Fruit fly (Drosophila melanogaster) whole organism, embryonic: ENCODE data around the gene mRpL4.

Experiments used
- Abd-B ChIP-seq: fragments of 200-800 bp; sonication (Bioruptor generic); optimal IDR thresholded peaks from 2 replicates; lab custom pipeline; 2018; ENCODE audit warnings: missing biosample characterization, mild to moderate bottlenecking, missing genetic modification characterization, moderate library complexity
- Asciz ChIP-seq: fragments of 200-800 bp; sonication (Bioruptor generic); optimal IDR thresholded peaks from 2 replicates; lab custom pipeline; 2017; ENCODE audit warnings: missing biosample characterization, mild to moderate bottlenecking, missing genetic modification characterization, missing genetic modification reagents
- Atf3 ChIP-seq: fragments of 200-800 bp; sonication (Bioruptor generic); optimal IDR thresholded peaks from 3 replicates; lab custom pipeline; 2016; ENCODE audit warnings: missing biosample characterization, missing genetic modification characterization
- Bdp1 ChIP-seq: fragments of 200-800 bp; sonication (Bioruptor generic); optimal IDR thresholded peaks from 3 replicates; lab custom pipeline; 2016; ENCODE audit warnings: missing biosample characterization, missing genetic modification characterization
- CG10274 ChIP-seq: fragments of 200-800 bp; sonication (Bioruptor generic); optimal IDR thresholded peaks from 3 replicates; lab custom pipeline; 2017; ENCODE audit warnings: missing biosample characterization, mild to moderate bottlenecking, missing genetic modification characterization
- CG10462 ChIP-seq: fragments of 200-800 bp; sonication (Bioruptor generic); optimal IDR thresholded peaks from 2 replicates; lab custom pipeline; 2016; ENCODE audit warnings: missing biosample characterization, missing genetic modification characterization
- CG11456 ChIP-seq: fragments of 200-800 bp; sonication (Bioruptor generic); IDR thresholded peaks from 3 replicates; pipeline ENCODE4 v1.3.6; 2022; ENCODE audit warnings: missing biosample characterization, missing genetic modification characterization
- CG11696 ChIP-seq: fragments of 200-800 bp; sonication (Bioruptor generic); IDR thresholded peaks from 2 replicates; pipeline ENCODE4 v1.3.6; 2022; ENCODE audit warnings: missing biosample characterization, missing genetic modification characterization
- CG13123 ChIP-seq: fragments of 200-800 bp; sonication (Bioruptor generic); optimal IDR thresholded peaks from 2 replicates; lab custom pipeline; 2016; ENCODE audit warnings: missing biosample characterization, missing genetic modification characterization
- CG15011 ChIP-seq: fragments of 200-800 bp; sonication (Bioruptor generic); optimal IDR thresholded peaks from 3 replicates; lab custom pipeline; 2018; ENCODE audit warnings: missing biosample characterization, mild to moderate bottlenecking, missing genetic modification characterization
- CG1603 ChIP-seq: fragments of 200-800 bp; sonication (Bioruptor generic); optimal IDR thresholded peaks from 2 replicates; lab custom pipeline; 2019; ENCODE audit warnings: missing biosample characterization, mild to moderate bottlenecking, missing genetic modification characterization, moderate library complexity
- CG31365 ChIP-seq: fragments of 200-800 bp; sonication (Bioruptor generic); optimal IDR thresholded peaks from 2 replicates; lab custom pipeline; 2018; ENCODE audit warnings: missing biosample characterization, mild to moderate bottlenecking, missing genetic modification characterization
- CG32767 ChIP-seq: fragments of 200-800 bp; sonication (Bioruptor generic); IDR thresholded peaks from 2 replicates; pipeline ENCODE4 v1.3.6; 2022; ENCODE audit warnings: missing biosample characterization, missing genetic modification characterization
- CG3281 ChIP-seq: fragments of 200-800 bp; sonication (Bioruptor generic); optimal IDR thresholded peaks from 3 replicates; lab custom pipeline; 2017; ENCODE audit warnings: missing biosample characterization, mild to moderate bottlenecking, missing genetic modification characterization
- CG33213 ChIP-seq: fragments of 200-800 bp; sonication (Bioruptor generic); optimal IDR thresholded peaks from 3 replicates; lab custom pipeline; 2016; ENCODE audit warnings: missing biosample characterization, missing genetic modification characterization
- CG4617 ChIP-seq: fragments of 200-800 bp; sonication (Bioruptor generic); optimal IDR thresholded peaks from 3 replicates; lab custom pipeline; 2016; ENCODE audit warnings: missing biosample characterization, missing genetic modification characterization, borderline replicate concordance
- CG4707 ChIP-seq: fragments of 200-800 bp; sonication (Bioruptor generic); optimal IDR thresholded peaks from 2 replicates; lab custom pipeline; 2018; ENCODE audit warnings: missing biosample characterization, mild to moderate bottlenecking, missing genetic modification characterization, moderate library complexity
- CG6175 ChIP-seq: fragments of 200-800 bp; sonication (Bioruptor generic); IDR thresholded peaks from 3 replicates; pipeline ENCODE4 v1.3.6; 2022; ENCODE audit warnings: missing biosample characterization, missing genetic modification characterization
- CG7271 ChIP-seq: fragments of 200-800 bp; sonication (Bioruptor generic); optimal IDR thresholded peaks from 2 replicates; lab custom pipeline; 2018; ENCODE audit warnings: missing biosample characterization, mild to moderate bottlenecking, missing genetic modification characterization, moderate library complexity
- CG8944 ChIP-seq: fragments of 200-800 bp; sonication (Bioruptor generic); optimal IDR thresholded peaks from 3 replicates; lab custom pipeline; 2016; ENCODE audit warnings: missing biosample characterization, missing genetic modification characterization
- CG9797 ChIP-seq: fragments of 200-800 bp; sonication (Bioruptor generic); optimal IDR thresholded peaks from 3 replicates; lab custom pipeline; 2018; ENCODE audit warnings: missing biosample characterization, mild to moderate bottlenecking, missing genetic modification characterization
- CkIIα-i1 ChIP-seq: fragments of 200-800 bp; sonication (Bioruptor generic); IDR thresholded peaks from 2 replicates; pipeline ENCODE4 v1.3.6; 2022; ENCODE audit warnings: missing biosample characterization, missing genetic modification characterization
- CoRest ChIP-seq: fragments of 200-800 bp; sonication (Bioruptor generic); optimal IDR thresholded peaks from 3 replicates; lab custom pipeline; 2018; ENCODE audit warnings: missing biosample characterization, mild to moderate bottlenecking, missing genetic modification characterization, moderate library complexity
- Dek ChIP-seq: fragments of 200-800 bp; sonication (Bioruptor generic); optimal IDR thresholded peaks from 3 replicates; lab custom pipeline; 2019; ENCODE audit warnings: missing biosample characterization, mild to moderate bottlenecking, missing genetic modification characterization, moderate library complexity
- Dp ChIP-seq: fragments of 200-800 bp; sonication (Bioruptor generic); optimal IDR thresholded peaks from 2 replicates; lab custom pipeline; 2018; ENCODE audit warnings: missing biosample characterization, mild to moderate bottlenecking, missing genetic modification characterization, moderate library complexity
- Eip74EF ChIP-seq, 2 experiments: fragments of 200-800 bp in 1 of 2; fragments of >200 bp in 1 of 2; sonication (Bioruptor generic) in 1 of 2; optimal IDR thresholded peaks; 2 replicates each; lab custom pipeline; 2017 to 2019; ENCODE audit warnings: missing biosample characterization in 2 of 2, missing genetic modification characterization in 2 of 2, mild to moderate bottlenecking in 1 of 2, moderate library complexity in 1 of 2
- Gsc ChIP-seq: fragments of 200-800 bp; sonication (Bioruptor generic); IDR thresholded peaks from 2 replicates; pipeline ENCODE4 v1.3.6; 2022; ENCODE audit warnings: missing biosample characterization, missing genetic modification characterization
- Hr3 ChIP-seq: fragments of 200-800 bp; sonication (Bioruptor generic); optimal IDR thresholded peaks from 3 replicates; lab custom pipeline; 2016; ENCODE audit warnings: missing biosample characterization, missing genetic modification characterization
- Lpt ChIP-seq: fragments of >200 bp; optimal IDR thresholded peaks from 2 replicates; lab custom pipeline; 2018; ENCODE audit warnings: missing biosample characterization, missing genetic modification characterization
- Max ChIP-seq: fragments of 200-800 bp; sonication (Bioruptor generic); optimal IDR thresholded peaks from 2 replicates; lab custom pipeline; 2016; ENCODE audit warnings: missing biosample characterization, mild to moderate bottlenecking, missing genetic modification characterization
- Meics ChIP-seq: fragments of 200-800 bp; sonication (Bioruptor generic); optimal IDR thresholded peaks from 2 replicates; lab custom pipeline; 2017; ENCODE audit warnings: missing biosample characterization, mild to moderate bottlenecking, missing genetic modification characterization
- chinmo ChIP-seq: fragments of 200-800 bp; sonication (Bioruptor generic); IDR thresholded peaks from 4 replicates; pipeline ENCODE4 v1.3.6; 2022; ENCODE audit warnings: missing biosample characterization, missing genetic modification characterization; ENCODE audit not compliant: partially characterized antibody
- chn ChIP-seq: fragments of 200-800 bp; sonication (Bioruptor generic); optimal IDR thresholded peaks from 2 replicates; lab custom pipeline; 2016; ENCODE audit warnings: missing biosample characterization, missing genetic modification characterization
- gce ChIP-seq: fragments of 200-800 bp; sonication (Bioruptor generic); IDR thresholded peaks from 3 replicates; pipeline ENCODE4 v1.3.6; 2022; ENCODE audit warnings: missing biosample characterization, missing genetic modification characterization
- ind ChIP-seq: fragments of 200-800 bp; sonication (Bioruptor generic); optimal IDR thresholded peaks from 3 replicates; lab custom pipeline; 2016; ENCODE audit warnings: missing biosample characterization, missing genetic modification characterization
- odd ChIP-seq: fragments of 200-800 bp; sonication (Bioruptor generic); optimal IDR thresholded peaks from 2 replicates; lab custom pipeline; 2017; ENCODE audit warnings: missing biosample characterization, mild to moderate bottlenecking, missing genetic modification characterization
- pnt ChIP-seq: fragments of 200-800 bp; sonication (Bioruptor generic); optimal IDR thresholded peaks from 3 replicates; lab custom pipeline; 2016; ENCODE audit warnings: missing biosample characterization, missing genetic modification characterization
- prd ChIP-seq, 3 experiments: fragments of >200 bp in 2 of 3; fragments of 200-800 bp in 1 of 3; sonication (Bioruptor generic) in 1 of 3; optimal IDR thresholded peaks in 2 of 3; IDR thresholded peaks in 1 of 3; 2 replicates in 2 of 3; 3 replicates in 1 of 3; pipeline versions ENCODE4 v1.3.6 to Lab custom; 2017 to 2022; ENCODE audit warnings: missing biosample characterization in 1 of 3, missing genetic modification characterization in 1 of 3
- ranshi ChIP-seq: fragments of 200-800 bp; sonication (Bioruptor generic); IDR thresholded peaks from 2 replicates; pipeline ENCODE4 v1.3.6; 2022; ENCODE audit warnings: missing biosample characterization, missing genetic modification characterization
- salm ChIP-seq: fragments of 200-800 bp; sonication (Bioruptor generic); optimal IDR thresholded peaks from 2 replicates; lab custom pipeline; 2018; ENCODE audit warnings: missing biosample characterization, mild to moderate bottlenecking, missing genetic modification characterization
- shn ChIP-seq: fragments of 200-800 bp; sonication (Bioruptor generic); optimal IDR thresholded peaks from 3 replicates; lab custom pipeline; 2016; ENCODE audit warnings: missing biosample characterization, missing genetic modification characterization
- sisA ChIP-seq: fragments of 200-800 bp; sonication (Bioruptor generic); IDR thresholded peaks from 2 replicates; pipeline ENCODE4 v1.3.6; 2022; ENCODE audit warnings: missing biosample characterization, missing genetic modification characterization
- slbo ChIP-seq: fragments of 200-800 bp; sonication (Bioruptor generic); IDR thresholded peaks from 2 replicates; pipeline ENCODE4 v1.3.6; 2022; ENCODE audit warnings: missing biosample characterization, missing genetic modification characterization
- slou ChIP-seq: fragments of 200-800 bp; sonication (Bioruptor generic); optimal IDR thresholded peaks from 3 replicates; lab custom pipeline; 2016; ENCODE audit warnings: missing biosample characterization, missing genetic modification characterization
- so ChIP-seq: fragments of 200-800 bp; sonication (Bioruptor generic); IDR thresholded peaks from 3 replicates; pipeline ENCODE4 v1.3.6; 2022; ENCODE audit warnings: missing biosample characterization, missing genetic modification characterization
- sob ChIP-seq: fragments of 200-800 bp; sonication (Bioruptor generic); IDR thresholded peaks from 2 replicates; pipeline ENCODE4 v1.3.6; 2022; ENCODE audit warnings: missing biosample characterization, missing genetic modification characterization
- stc ChIP-seq: fragments of 200-800 bp; sonication (Bioruptor generic); IDR thresholded peaks from 2 replicates; pipeline ENCODE4 v1.3.6; 2022; ENCODE audit warnings: missing biosample characterization, missing genetic modification characterization
- tio ChIP-seq: fragments of 200-800 bp; sonication (Bioruptor generic); optimal IDR thresholded peaks from 2 replicates; lab custom pipeline; 2017; ENCODE audit warnings: missing biosample characterization, missing genetic modification characterization, inconsistent platforms
- zfh2 ChIP-seq: fragments of 200-800 bp; sonication (Bioruptor generic); optimal IDR thresholded peaks from 2 replicates; lab custom pipeline; 2016; ENCODE audit warnings: missing biosample characterization, missing genetic modification characterization

The mRpL4 gene

DNA sequence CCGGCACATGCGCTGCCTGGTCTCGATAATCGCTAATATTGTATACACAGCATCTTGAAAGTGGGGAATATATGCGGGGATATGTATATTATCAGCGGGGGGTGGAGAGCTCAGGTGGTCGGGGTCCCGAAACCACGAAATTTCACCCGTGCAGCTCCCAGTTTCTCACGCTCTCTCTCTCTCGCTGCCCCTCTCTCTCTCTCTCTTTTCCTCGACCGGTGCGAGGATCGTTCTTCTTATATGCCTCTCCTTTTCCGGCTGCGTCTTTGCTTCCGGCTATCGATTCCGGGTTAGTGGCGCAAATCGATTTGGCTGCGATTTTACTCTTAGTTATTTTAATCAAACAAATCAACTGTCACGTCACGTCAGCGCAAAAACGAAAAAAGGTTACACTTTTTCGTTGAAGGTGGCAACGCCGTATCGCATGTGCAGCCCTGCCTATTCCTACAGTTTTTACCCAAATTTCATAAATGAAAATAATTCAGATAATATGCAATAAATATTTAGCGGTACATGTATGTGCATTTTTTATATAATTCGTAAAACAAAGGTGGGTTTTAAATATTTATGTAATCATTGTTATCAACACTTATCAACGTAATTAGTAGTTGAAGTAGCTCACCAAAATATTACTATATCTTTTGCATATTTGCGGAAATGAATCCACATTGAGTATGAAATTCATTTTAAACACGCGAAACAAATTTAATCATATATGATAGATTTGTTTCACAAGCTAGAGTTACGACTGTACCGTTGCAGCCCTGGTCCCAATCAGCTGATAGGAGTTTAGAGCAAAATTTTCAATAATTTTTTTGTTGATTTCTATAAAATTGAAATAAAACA lies 29.2 kb downstream of the mRpL4 start, which contains the start of the genes heix and CG17328 (continued):
- TF ChIP-seq Asciz (GFP tag; lab: Kevin White, UChicago) (no peak), CG9797 (GFP tag; lab: Kevin White, UChicago) (peak; percentile 75), Abd-B (GFP tag; lab: Kevin White, UChicago) (no peak), zfh2 (peak; percentile 69), gce (GFP tag; lab: Robert Waterston, UW) (no peak), Dek (tag; lab: Kevin White, UChicago) (peak; percentile 76), odd (GFP tag; lab: Kevin White, UChicago) (peak; percentile 19), CG10462 (GFP tag; lab: Kevin White, UChicago) (peak; percentile 13), slou (GFP tag; lab: Kevin White, UChicago) (peak; percentile 75), CG13123 (GFP tag; lab: Kevin White, UChicago) (peak; percentile 7), Lpt (no peak), prd (optimal IDR thresholded peaks at IDR 0.05; lab: Kevin White, UChicago) (no peak), prd (GFP tag; IDR thresholded peaks at IDR 0.05; lab: Robert Waterston, UW) (peak; percentile 76), so (GFP tag; lab: Robert Waterston, UW) (no peak), chn (GFP tag; lab: Kevin White, UChicago) (peak; percentile 60), salm (no peak), Dp (GFP tag; lab: Kevin White, UChicago) (peak; percentile 21), Eip74EF (GFP tag; optimal IDR thresholded peaks at IDR 0.05; lab: Kevin White, UChicago) (no peak), CG31365 (no peak), sisA (GFP tag; lab: Robert Waterston, UW) (peak; percentile 80), CG8944 (GFP tag; lab: Kevin White, UChicago) (peak; percentile 57), Max (GFP tag; lab: Kevin White, UChicago) (peak; percentile 60), CG4707 (GFP tag; lab: Kevin White, UChicago) (no peak), Hr3 (GFP tag; lab: Kevin White, UChicago) (peak; percentile 73), CG33213 (GFP tag; lab: Kevin White, UChicago) (peak; percentile 38), ind (GFP tag; lab: Kevin White, UChicago) (peak; percentile 79), CG6175 (GFP tag; lab: Robert Waterston, UW) (no peak), slbo (GFP tag; lab: Robert Waterston, UW) (peak; percentile 89), sob (GFP tag; lab: Robert Waterston, UW) (peak; percentile 68), Gsc (GFP tag; lab: Robert Waterston, UW) (no peak), CG3281 (GFP tag; lab: Kevin White, UChicago) (peak; percentile 72), CkIIα-i1 (GFP tag; lab: Robert Waterston, UW) (no peak), shn (GFP tag; lab: Kevin White, UChicago) (peak; percentile 58), CG11456 (GFP tag; lab: Robert Waterston, UW) (peak; percentile 65; the same call in 1 of the 3 replicates), CG15011 (no peak), CG7271 (peak; percentile 6), CG32767 (GFP tag; lab: Robert Waterston, UW) (no peak; the same call in 1 of the 2 replicates), tio (peak; percentile 80), Atf3 (GFP tag; lab: Kevin White, UChicago) (peak; percentile 46), stc (GFP tag; lab: Robert Waterston, UW) (peak; percentile 62), CG10274 (GFP tag; lab: Kevin White, UChicago) (no peak), CoRest (tag; lab: Kevin White, UChicago) (peak; percentile 85), chinmo (GFP tag; lab: Robert Waterston, UW) (no peak), pnt (GFP tag; lab: Kevin White, UChicago) (peak; percentile 59), CG11696 (GFP tag; lab: Robert Waterston, UW) (no peak; the same call in 1 of the 2 replicates), Bdp1 (GFP tag; lab: Kevin White, UChicago) (peak; percentile 63), Meics (peak; percentile 73), ranshi (0 out of 2 replicates have a peak, but pooled peaks have one; percentile 71), CG4617 (GFP tag; lab: Kevin White, UChicago) (peak; percentile 94), CG1603 (tag; lab: Kevin White, UChicago) (peak; percentile 63)
